Fruit fly (Drosophila melanogaster): ENCODE results near the gene Cyp313a5.

Gene Cyp313a5

DNA sequence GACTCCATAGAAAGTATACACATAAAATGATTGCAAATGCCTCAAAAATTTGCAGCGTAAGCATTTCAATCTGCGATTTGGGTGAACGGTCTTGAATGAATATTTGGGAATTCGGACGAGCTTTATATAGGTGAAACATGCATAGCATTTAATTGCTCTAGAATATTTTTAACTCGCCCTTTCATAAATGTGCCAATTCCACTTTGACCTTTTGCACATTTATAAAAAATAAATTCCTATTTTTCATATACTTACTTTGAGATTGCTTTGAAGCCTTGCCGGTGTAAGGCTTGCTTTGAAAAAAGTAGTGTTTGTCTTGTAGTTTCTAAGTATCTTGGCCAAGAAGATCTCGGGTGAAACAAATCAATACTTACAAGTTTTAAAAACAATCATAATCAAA, at the start of gene Cyp313a5:
TSS of gene Cyp313a5 (minus strand) at position 101 of the 400 bp plus-strand sequence.
- TF ChIP-seq psq (GFP tag; optimal IDR thresholded peaks at IDR 0.05) = no peak
- TF ChIP-seq Jra (GFP tag; optimal IDR thresholded peaks at IDR 0.05) = no peak
- no peak for TF ChIP-seq CrebA (GFP tag; optimal IDR thresholded peaks at IDR 0.05; ENCODE audit: borderline replicate concordance)
- no peak for TF ChIP-seq Dif (GFP tag; optimal IDR thresholded peaks at IDR 0.05; ENCODE audit: partially characterized antibody)
- TF ChIP-seq HLH106 (tag; optimal IDR thresholded peaks at IDR 0.05) = no peak
- TF ChIP-seq Dfd (GFP tag; optimal IDR thresholded peaks at IDR 0.05) = no peak
- no peak for TF ChIP-seq tai (GFP tag; optimal IDR thresholded peaks at IDR 0.05)
- no peak for TF ChIP-seq Sp1 (GFP tag; optimal IDR thresholded peaks at IDR 0.05)
- no peak for TF ChIP-seq Mio (GFP tag; optimal IDR thresholded peaks at IDR 0.05)

DNA sequence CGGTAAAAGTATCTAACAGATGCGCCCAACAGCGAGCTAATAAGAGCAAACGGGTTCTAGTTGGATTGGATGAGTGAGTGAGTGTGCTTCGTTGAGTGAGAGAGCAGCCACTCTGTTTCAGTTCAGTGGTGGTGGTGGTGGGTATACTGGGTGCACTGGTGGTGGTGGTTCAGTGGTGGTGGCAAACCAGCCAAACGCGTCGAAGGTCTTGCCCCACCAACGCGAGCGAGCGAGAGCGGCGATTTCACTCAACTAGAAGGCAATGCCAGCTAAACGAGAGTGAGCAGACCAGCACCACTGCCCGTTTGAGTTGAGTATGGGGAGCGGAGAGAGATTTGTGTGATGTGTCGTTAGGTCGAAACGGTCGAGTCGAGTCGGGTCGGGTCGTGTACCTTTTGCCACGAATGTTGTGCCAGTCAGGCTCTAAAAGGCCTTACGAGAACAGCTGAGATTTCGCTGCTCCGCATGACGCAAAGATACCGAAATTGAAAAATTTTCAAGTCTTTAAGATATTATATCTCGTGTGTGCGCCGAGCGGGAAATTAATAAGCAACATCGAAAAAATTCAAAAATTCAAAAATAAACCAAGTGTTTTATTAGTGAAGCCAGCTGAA, 46.4 kb upstream of the Cyp313a5 start:
- TF ChIP-seq Hr78 (GFP tag; optimal IDR thresholded peaks at IDR 0.05) (no peak), HLH106 (tag; optimal IDR thresholded peaks at IDR 0.05) (no peak), dsf (GFP tag; optimal IDR thresholded peaks at IDR 0.05; ENCODE audit: borderline replicate concordance) (no peak), psq (GFP tag; optimal IDR thresholded peaks at IDR 0.05) (no peak), GATAd (GFP tag; optimal IDR thresholded peaks at IDR 0.05) (no peak), Myc (optimal IDR thresholded peaks at IDR 0.05) (no peak), dl (GFP tag; optimal IDR thresholded peaks at IDR 0.05; ENCODE audit: insufficient read depth in 1 of 2, partially characterized antibody in 2 of 2) (peak in 1 of 2 experiments; percentile 13), woc (GFP tag; optimal IDR thresholded peaks at IDR 0.05) (no peak), Dfd (GFP tag; optimal IDR thresholded peaks at IDR 0.05) (no peak), Rel (GFP tag; optimal IDR thresholded peaks at IDR 0.05) (no peak), Rel (tag; optimal IDR thresholded peaks at IDR 0.05) (peak; percentile 50), foxo (GFP tag; optimal IDR thresholded peaks at IDR 0.05) (peak in 1 of 2 experiments; percentile 7), Jra (GFP tag; optimal IDR thresholded peaks at IDR 0.05) (no peak), Sp1 (GFP tag; optimal IDR thresholded peaks at IDR 0.05) (no peak), br (GFP tag; optimal IDR thresholded peaks at IDR 0.05) (peak; percentile 17), Hr83 (GFP tag; optimal IDR thresholded peaks at IDR 0.05; ENCODE audit: poor library complexity, severe bottlenecking) (peak; percentile 79), N (GFP tag; optimal IDR thresholded peaks at IDR 0.05) (no peak), jim (GFP tag; optimal IDR thresholded peaks at IDR 0.05) (no peak), ey (GFP tag; optimal IDR thresholded peaks at IDR 0.05) (no peak), Abd-B (GFP tag; optimal IDR thresholded peaks at IDR 0.05) (no peak), Dif (GFP tag; optimal IDR thresholded peaks at IDR 0.05; ENCODE audit: partially characterized antibody) (peak; percentile 87), usp (GFP tag; optimal IDR thresholded peaks at IDR 0.05) (no peak), CG32264 (GFP tag; optimal IDR thresholded peaks at IDR 0.05) (no peak), lola (GFP tag; optimal IDR thresholded peaks at IDR 0.05) (no peak), CG9705 (GFP tag; optimal IDR thresholded peaks at IDR 0.05) (no peak), sage (GFP tag; optimal IDR thresholded peaks at IDR 0.05) (no peak), brk (GFP tag; optimal IDR thresholded peaks at IDR 0.05) (no peak), OdsH (GFP tag; optimal IDR thresholded peaks at IDR 0.05) (no peak), h (GFP tag; optimal IDR thresholded peaks at IDR 0.05) (peak; percentile 4), CrebA (GFP tag; optimal IDR thresholded peaks at IDR 0.05; ENCODE audit: borderline replicate concordance) (peak; percentile 45), sv (GFP tag; optimal IDR thresholded peaks at IDR 0.05) (no peak), rgr (GFP tag; optimal IDR thresholded peaks at IDR 0.05) (no peak), Vsx2 (GFP tag; optimal IDR thresholded peaks at IDR 0.05; ENCODE audit: partially characterized antibody) (peak; percentile 36), Mio (GFP tag; optimal IDR thresholded peaks at IDR 0.05) (no peak), dmrt93B (GFP tag; optimal IDR thresholded peaks at IDR 0.05) (no peak), fru (GFP tag; optimal IDR thresholded peaks at IDR 0.05) (no peak), Hnf4 (GFP tag; optimal IDR thresholded peaks at IDR 0.05) (no peak), pan (optimal IDR thresholded peaks at IDR 0.05) (no peak), tai (GFP tag; optimal IDR thresholded peaks at IDR 0.05) (no peak)

All from whole organism, wandering third instar larva.